Fruit fly (Drosophila melanogaster) S2 (cell line): ENCODE results near the gene lgs.

ENCODE experiments used
- CG8478 ChIP-seq: fragments of >200 bp; optimal IDR thresholded peaks from 2 replicates; lab custom pipeline; 2018
- CTCF ChIP-seq, 2 experiments: fragments of >200 bp; optimal IDR thresholded peaks; 2 replicates each; lab custom pipeline; 2018

Gene lgs

dm6 chr4:418701-419100, 25.0 kb downstream of the lgs start:
- TF ChIP-seq CG8478 (no peak), CTCF (optimal IDR thresholded peaks at IDR 0.05; lab: Kevin White, UChicago) (no peak)

dm6 chr4:416288-416687, 27.4 kb downstream of the lgs start:
- TF ChIP-seq CTCF (optimal IDR thresholded peaks at IDR 0.05; lab: Kevin White, UChicago) (peak; percentile 64 to 86), CG8478 (no peak)

- peak; percentile 42 to 43 for TF ChIP-seq CTCF (optimal IDR thresholded peaks at IDR 0.05; lab: Kevin White, UChicago)
These were observed 28.2 kb downstream of the lgs start for dm6 chr4:415428-415911.

- TF ChIP-seq CTCF (optimal IDR thresholded peaks at IDR 0.05; lab: Kevin White, UChicago) (no peak), CG8478 (no peak)
These were observed 32.2 kb downstream of the lgs start for dm6 chr4:411513-411912.

dm6 chr4:406843-407242, 36.9 kb downstream of the lgs start:
- TF ChIP-seq CTCF (optimal IDR thresholded peaks at IDR 0.05; lab: Kevin White, UChicago), result peak; percentile 77 to 94
- no peak for TF ChIP-seq CG8478

dm6 chr4:406330-406729, 37.4 kb downstream of the lgs start:
- TF ChIP-seq CTCF (optimal IDR thresholded peaks at IDR 0.05; lab: Kevin White, UChicago), result peak in 1 of 2 experiments; percentile 10
- no peak for TF ChIP-seq CG8478

- no peak for TF ChIP-seq CG8478
These were observed 38.5 kb downstream of the lgs start for dm6 chr4:405225-405624.

dm6 chr4:404325-404724, 39.4 kb downstream of the lgs start:
- no peak for TF ChIP-seq CG8478
- TF ChIP-seq CTCF (optimal IDR thresholded peaks at IDR 0.05; lab: Kevin White, UChicago), result peak; percentile 62 to 86

- TF ChIP-seq CG8478 (no peak), CTCF (optimal IDR thresholded peaks at IDR 0.05; lab: Kevin White, UChicago) (no peak)
These were observed 40.7 kb downstream of the lgs start for dm6 chr4:402928-403575.

- no peak for TF ChIP-seq CTCF (optimal IDR thresholded peaks at IDR 0.05; lab: Kevin White, UChicago)
- TF ChIP-seq CG8478, result no peak
These were observed 45.2 kb downstream of the lgs start for dm6 chr4:398555-398954.

- TF ChIP-seq CTCF (optimal IDR thresholded peaks at IDR 0.05; lab: Kevin White, UChicago) (no peak), CG8478 (no peak)
These were observed 47.7 kb downstream of the lgs start for dm6 chr4:395869-396568.

- TF ChIP-seq CTCF (optimal IDR thresholded peaks at IDR 0.05; lab: Kevin White, UChicago) (no peak), CG8478 (no peak)
These were observed 48.2 kb downstream of the lgs start, which contains the start of gene dati for dm6 chr4:395505-395868. Gene dati, minus strand, starts transcription at chr4:395605.

dm6 chr4:394455-394854, 49.3 kb downstream of the lgs start:
- TF ChIP-seq CG8478 (no peak), CTCF (optimal IDR thresholded peaks at IDR 0.05; lab: Kevin White, UChicago) (no peak)

dm6 chr4:393190-393799, 50.4 kb downstream of the lgs start:
- TF ChIP-seq CG8478, result no peak
- TF ChIP-seq CTCF (optimal IDR thresholded peaks at IDR 0.05; lab: Kevin White, UChicago), result no peak

- TF ChIP-seq CG8478, result no peak
- no peak for TF ChIP-seq CTCF (optimal IDR thresholded peaks at IDR 0.05; lab: Kevin White, UChicago)
These were observed 54.9 kb downstream of the lgs start for dm6 chr4:388784-389313.
